Fruit fly (Drosophila melanogaster) whole organism, embryonic: Measurements from ENCODE around the gene Efhc1.1.
A peak's percentile ranks its signal among the peaks of the same experiment; 100 is the strongest.

ENCODE experiments used
- Aef1 ChIP-seq: fragments of 200-800 bp; sonication (Bioruptor generic); IDR thresholded peaks from 3 replicates; pipeline ENCODE4 v1.3.6; 2022; ENCODE audit warnings: missing biosample characterization, missing genetic modification characterization
- Asciz ChIP-seq: fragments of 200-800 bp; sonication (Bioruptor generic); optimal IDR thresholded peaks from 2 replicates; lab custom pipeline; 2017; ENCODE audit warnings: missing biosample characterization, mild to moderate bottlenecking, missing genetic modification characterization, missing genetic modification reagents
- B-H1 ChIP-seq: fragments of 200-800 bp; sonication (Bioruptor generic); IDR thresholded peaks from 3 replicates; pipeline ENCODE4 v1.3.6; 2022; ENCODE audit warnings: missing biosample characterization, missing genetic modification characterization
- Blimp-1 ChIP-seq: fragments of 200-800 bp; sonication (Bioruptor generic); optimal IDR thresholded peaks from 3 replicates; lab custom pipeline; 2018; ENCODE audit warnings: missing biosample characterization, missing genetic modification characterization, mild to moderate bottlenecking, moderate library complexity, missing genetic modification reagents
- CG10274 ChIP-seq: fragments of 200-800 bp; sonication (Bioruptor generic); optimal IDR thresholded peaks from 3 replicates; lab custom pipeline; 2017; ENCODE audit warnings: missing biosample characterization, mild to moderate bottlenecking, missing genetic modification characterization
- CG10431 ChIP-seq: fragments of 200-800 bp; sonication (Bioruptor generic); optimal IDR thresholded peaks from 3 replicates; lab custom pipeline; 2018; ENCODE audit warnings: missing biosample characterization, mild to moderate bottlenecking, missing genetic modification characterization
- CG10959 ChIP-seq: fragments of 200-800 bp; sonication (Bioruptor generic); IDR thresholded peaks from 2 replicates; pipeline ENCODE4 v1.3.6; 2022; ENCODE audit warnings: missing biosample characterization, missing genetic modification characterization
- CG11247 ChIP-seq: fragments of 200-800 bp; sonication (Bioruptor generic); IDR thresholded peaks from 2 replicates; pipeline ENCODE4 v1.3.6; 2022; ENCODE audit warnings: missing biosample characterization, missing genetic modification characterization
- CG12942 ChIP-seq: fragments of 200-800 bp; sonication (Bioruptor generic); optimal IDR thresholded peaks from 3 replicates; lab custom pipeline; 2016; ENCODE audit warnings: missing biosample characterization, missing genetic modification characterization
- CG13424 ChIP-seq: fragments of 200-800 bp; sonication (Bioruptor generic); optimal IDR thresholded peaks from 2 replicates; lab custom pipeline; 2019; ENCODE audit warnings: missing biosample characterization, mild to moderate bottlenecking, missing genetic modification characterization, moderate library complexity
- CG14710 ChIP-seq: fragments of 200-800 bp; sonication (Bioruptor generic); optimal IDR thresholded peaks from 3 replicates; lab custom pipeline; 2019; ENCODE audit warnings: missing biosample characterization, mild to moderate bottlenecking, missing genetic modification characterization, moderate library complexity
- CG15011 ChIP-seq: fragments of 200-800 bp; sonication (Bioruptor generic); optimal IDR thresholded peaks from 3 replicates; lab custom pipeline; 2018; ENCODE audit warnings: missing biosample characterization, mild to moderate bottlenecking, missing genetic modification characterization
- CG15479 ChIP-seq: fragments of 200-800 bp; sonication (Bioruptor generic); optimal IDR thresholded peaks from 3 replicates; lab custom pipeline; 2019; ENCODE audit warnings: missing biosample characterization, mild to moderate bottlenecking, missing genetic modification characterization, moderate library complexity
- CG15514 ChIP-seq: fragments of 200-800 bp; sonication (Bioruptor generic); optimal IDR thresholded peaks from 3 replicates; lab custom pipeline; 2017; ENCODE audit warnings: missing biosample characterization, missing genetic modification characterization, mild to moderate bottlenecking, moderate library complexity, missing genetic modification reagents
- CG17359 ChIP-seq: fragments of 200-800 bp; sonication (Bioruptor generic); optimal IDR thresholded peaks from 3 replicates; lab custom pipeline; 2018; ENCODE audit warnings: missing biosample characterization, mild to moderate bottlenecking, missing genetic modification characterization, moderate library complexity
- CG17568 ChIP-seq: fragments of 200-800 bp; sonication (Bioruptor generic); optimal IDR thresholded peaks from 2 replicates; lab custom pipeline; 2018; ENCODE audit warnings: missing biosample characterization, mild to moderate bottlenecking, missing genetic modification characterization, moderate library complexity
- CG17802 ChIP-seq: fragments of 200-800 bp; sonication (Bioruptor generic); optimal IDR thresholded peaks from 2 replicates; lab custom pipeline; 2018; ENCODE audit warnings: missing biosample characterization, mild to moderate bottlenecking, missing genetic modification characterization, moderate library complexity
- CG2116 ChIP-seq: fragments of 200-800 bp; sonication (Bioruptor generic); optimal IDR thresholded peaks from 3 replicates; lab custom pipeline; 2018; ENCODE audit warnings: missing biosample characterization, mild to moderate bottlenecking, missing genetic modification characterization
- CG2202 ChIP-seq: fragments of 200-800 bp; sonication (Bioruptor generic); optimal IDR thresholded peaks from 2 replicates; lab custom pipeline; 2018; ENCODE audit warnings: missing biosample characterization, mild to moderate bottlenecking, missing genetic modification characterization
- CG4424 ChIP-seq: fragments of 200-800 bp; sonication (Bioruptor generic); optimal IDR thresholded peaks from 3 replicates; lab custom pipeline; 2016; ENCODE audit warnings: missing biosample characterization, missing genetic modification characterization
- CG4707 ChIP-seq: fragments of 200-800 bp; sonication (Bioruptor generic); optimal IDR thresholded peaks from 2 replicates; lab custom pipeline; 2018; ENCODE audit warnings: missing biosample characterization, mild to moderate bottlenecking, missing genetic modification characterization, moderate library complexity
- CG8281 ChIP-seq: fragments of 200-800 bp; sonication (Bioruptor generic); optimal IDR thresholded peaks from 2 replicates; lab custom pipeline; 2018; ENCODE audit warnings: missing biosample characterization, mild to moderate bottlenecking, missing genetic modification characterization, moderate library complexity
- CTCF ChIP-seq: fragments of 200-800 bp; sonication (Bioruptor generic); optimal IDR thresholded peaks from 2 replicates; lab custom pipeline; 2017; ENCODE audit warnings: missing biosample characterization, mild to moderate bottlenecking, missing genetic modification characterization, moderate library complexity
- Dll ChIP-seq: fragments of 200-800 bp; sonication (Bioruptor generic); IDR thresholded peaks from 4 replicates; pipeline ENCODE4 v1.3.6; 2022; ENCODE audit warnings: missing biosample characterization, missing genetic modification characterization; ENCODE audit not compliant: partially characterized antibody
- Dp ChIP-seq: fragments of 200-800 bp; sonication (Bioruptor generic); optimal IDR thresholded peaks from 2 replicates; lab custom pipeline; 2018; ENCODE audit warnings: missing biosample characterization, mild to moderate bottlenecking, missing genetic modification characterization, moderate library complexity
- Dref ChIP-seq: fragments of 200-800 bp; sonication (Bioruptor generic); IDR thresholded peaks from 2 replicates; pipeline ENCODE4 v1.3.6; 2022; ENCODE audit warnings: missing biosample characterization, missing genetic modification characterization
- HLHmδ ChIP-seq: fragments of 200-800 bp; sonication (Bioruptor generic); optimal IDR thresholded peaks from 2 replicates; lab custom pipeline; 2018; ENCODE audit warnings: missing biosample characterization, mild to moderate bottlenecking, missing genetic modification characterization, moderate library complexity
- Med ChIP-seq: fragments of 200-800 bp; sonication (Bioruptor generic); peaks from one replicate; lab custom pipeline; 2016; ENCODE audit warnings: missing biosample characterization, missing genetic modification characterization, mild to moderate bottlenecking, inconsistent platforms, moderate library complexity
- NK7.1 ChIP-seq: fragments of 200-800 bp; sonication (Bioruptor generic); optimal IDR thresholded peaks from 3 replicates; lab custom pipeline; 2016; ENCODE audit warnings: missing biosample characterization, missing genetic modification characterization
- Opbp ChIP-seq: fragments of 200-800 bp; sonication (Bioruptor generic); IDR thresholded peaks from 3 replicates; pipeline ENCODE4 v1.3.6; 2022; ENCODE audit warnings: missing biosample characterization, missing genetic modification characterization; ENCODE audit not compliant: partially characterized antibody
- PHDP ChIP-seq: fragments of 200-800 bp; sonication (Bioruptor generic); optimal IDR thresholded peaks from 3 replicates; lab custom pipeline; 2018; ENCODE audit warnings: missing biosample characterization, mild to moderate bottlenecking, missing genetic modification characterization, moderate library complexity
- Spps ChIP-seq: fragments of 200-800 bp; sonication (Bioruptor generic); optimal IDR thresholded peaks from 2 replicates; lab custom pipeline; 2018; ENCODE audit warnings: missing biosample characterization, mild to moderate bottlenecking, missing genetic modification characterization
- Sry-δ ChIP-seq: fragments of 200-800 bp; sonication (Bioruptor generic); optimal IDR thresholded peaks from 2 replicates; lab custom pipeline; 2016; ENCODE audit warnings: missing biosample characterization, missing genetic modification characterization
- Usf ChIP-seq: fragments of 200-800 bp; sonication (Bioruptor generic); optimal IDR thresholded peaks from 2 replicates; lab custom pipeline; 2017; ENCODE audit warnings: missing genotype, missing biosample characterization, missing genetic modification characterization
- YL-1 ChIP-seq: fragments of 200-800 bp; sonication (Bioruptor generic); optimal IDR thresholded peaks from 3 replicates; lab custom pipeline; 2017; ENCODE audit warnings: missing biosample characterization, mild to moderate bottlenecking, missing genetic modification characterization
- cas ChIP-seq: fragments of 200-800 bp; sonication (Bioruptor generic); IDR thresholded peaks from 2 replicates; pipeline ENCODE4 v1.3.6; 2022; ENCODE audit warnings: missing biosample characterization, missing genetic modification characterization
- ci ChIP-seq: fragments of 200-800 bp; sonication (Bioruptor generic); IDR thresholded peaks from 3 replicates; pipeline ENCODE4 v1.3.6; 2022; ENCODE audit warnings: missing biosample characterization, missing genetic modification characterization
- crp ChIP-seq, 2 experiments: fragments of 200-800 bp; sonication (Bioruptor generic); optimal IDR thresholded peaks; 2 replicates in 1 of 2; 3 replicates in 1 of 2; lab custom pipeline; 2017; ENCODE audit warnings: missing biosample characterization in 2 of 2, missing genetic modification characterization in 2 of 2, mild to moderate bottlenecking in 1 of 2, moderate library complexity in 1 of 2
- dan ChIP-seq: fragments of 200-800 bp; sonication (Bioruptor generic); IDR thresholded peaks from 2 replicates; pipeline ENCODE4 v1.3.6; 2022; ENCODE audit warnings: missing biosample characterization, missing genetic modification characterization
- dmrt11E ChIP-seq: fragments of 200-800 bp; sonication (Bioruptor generic); optimal IDR thresholded peaks from 3 replicates; lab custom pipeline; 2018; ENCODE audit warnings: missing biosample characterization, mild to moderate bottlenecking, missing genetic modification characterization, moderate library complexity
- dmrt99B ChIP-seq: fragments of 200-800 bp; sonication (Bioruptor generic); optimal IDR thresholded peaks from 2 replicates; lab custom pipeline; 2018; ENCODE audit warnings: missing biosample characterization, mild to moderate bottlenecking, missing genetic modification characterization, moderate library complexity
- fru ChIP-seq: fragments of >200 bp; optimal IDR thresholded peaks from 2 replicates; lab custom pipeline; 2017
- fu2 ChIP-seq: fragments of 200-800 bp; sonication (Bioruptor generic); optimal IDR thresholded peaks from 2 replicates; lab custom pipeline; 2016; ENCODE audit warnings: missing biosample characterization, missing genetic modification characterization
- gsb ChIP-seq: fragments of 200-800 bp; sonication (Bioruptor generic); IDR thresholded peaks from 2 replicates; pipeline ENCODE4 v1.3.6; 2022; ENCODE audit warnings: missing biosample characterization, missing genetic modification characterization
- hbn ChIP-seq: fragments of 200-800 bp; sonication (Bioruptor generic); IDR thresholded peaks from 2 replicates; pipeline ENCODE4 v1.3.6; 2022; ENCODE audit warnings: missing biosample characterization, missing genetic modification characterization; ENCODE audit not compliant: partially characterized antibody
- nmo ChIP-seq: fragments of 200-800 bp; sonication (Bioruptor generic); optimal IDR thresholded peaks from 2 replicates; lab custom pipeline; 2018; ENCODE audit warnings: missing biosample characterization, mild to moderate bottlenecking, missing genetic modification characterization, moderate library complexity
- pb ChIP-seq: fragments of 200-800 bp; sonication (Bioruptor generic); optimal IDR thresholded peaks from 3 replicates; lab custom pipeline; 2016; ENCODE audit warnings: missing biosample characterization, missing genetic modification characterization
- pros ChIP-seq: fragments of 200-800 bp; sonication (Bioruptor generic); optimal IDR thresholded peaks from 3 replicates; lab custom pipeline; 2019; ENCODE audit warnings: missing biosample characterization, mild to moderate bottlenecking, missing genetic modification characterization, moderate library complexity
- row ChIP-seq: fragments of 200-800 bp; sonication (Bioruptor generic); IDR thresholded peaks from 3 replicates; pipeline ENCODE4 v1.3.6; 2022; ENCODE audit warnings: missing biosample characterization, missing genetic modification characterization
- sc ChIP-seq, 3 experiments: fragments of >200 bp in 2 of 3; fragments of 200-800 bp in 1 of 3; sonication (Bioruptor generic) in 1 of 3; optimal IDR thresholded peaks; 2 replicates in 2 of 3; 3 replicates in 1 of 3; lab custom pipeline; 2017; ENCODE audit warnings: mild to moderate bottlenecking in 1 of 3, missing biosample characterization in 1 of 3, missing genetic modification characterization in 1 of 3, missing genetic modification reagents in 1 of 3
- ttk ChIP-seq: fragments of 200-800 bp; sonication (Bioruptor generic); IDR thresholded peaks from 2 replicates; pipeline ENCODE4 v2.1.2; 2022; ENCODE audit warnings: missing biosample characterization, missing genetic modification characterization

Efhc1.1 gene

DNA sequence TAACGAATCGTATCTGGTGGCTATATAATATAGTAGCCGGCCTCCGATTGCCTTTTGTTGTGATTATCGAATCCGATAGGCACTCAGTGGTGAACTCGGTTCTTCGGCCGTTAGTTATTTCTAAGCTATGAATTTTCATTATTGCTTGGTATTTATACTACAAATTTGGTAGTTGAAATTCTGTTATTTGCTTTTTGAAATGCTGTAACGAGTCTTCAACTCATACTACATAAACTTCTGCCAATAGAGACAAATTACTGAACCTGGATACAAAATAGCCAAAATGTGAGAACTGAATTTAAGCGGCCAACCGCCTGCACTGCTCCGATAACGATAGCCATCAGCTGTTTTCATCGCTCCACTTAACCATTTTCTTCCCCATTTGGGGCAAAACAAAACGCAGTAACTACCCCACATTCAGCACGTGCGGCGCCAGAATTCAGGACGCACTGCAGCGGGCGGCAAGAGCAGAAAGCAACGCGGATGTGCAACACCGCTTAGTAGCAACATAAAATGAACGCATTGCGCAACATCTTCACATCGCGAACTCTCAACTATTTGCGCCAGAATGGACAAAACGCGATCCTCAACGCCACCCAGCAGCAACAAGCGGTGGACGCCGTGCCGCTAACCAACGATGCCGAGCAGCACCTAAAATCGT is 44.5 kb downstream of the Efhc1.1 start, which contains the start of the genes CG11679 and CG8206 (continued):
- TF ChIP-seq CG8281 (tag; lab: Kevin White, UChicago), result no peak
- no peak for TF ChIP-seq pros
- peak; percentile 89 for TF ChIP-seq row (GFP tag; lab: Robert Waterston, UW)
- TF ChIP-seq HLHmδ, result no peak
- TF ChIP-seq CG17359 (tag; lab: Kevin White, UChicago), result no peak
- TF ChIP-seq dan (GFP tag; lab: Robert Waterston, UW), result no peak
- no peak for TF ChIP-seq gsb (GFP tag; lab: Robert Waterston, UW)
- TF ChIP-seq CG2202 (tag; lab: Kevin White, UChicago), result no peak
- no peak for TF ChIP-seq Usf (GFP tag; lab: Kevin White, UChicago)
- TF ChIP-seq fru (lab: Kevin White, UChicago), result no peak
- no peak for TF ChIP-seq CG10431 (GFP tag; lab: Kevin White, UChicago)
- no peak for TF ChIP-seq sc (optimal IDR thresholded peaks at IDR 0.05; lab: Kevin White, UChicago)
- no peak for TF ChIP-seq sc (GFP tag; optimal IDR thresholded peaks at IDR 0.05; lab: Kevin White, UChicago)
- no peak for TF ChIP-seq NK7.1 (GFP tag; lab: Kevin White, UChicago)
- no peak for TF ChIP-seq Asciz
- peak; percentile 75 for TF ChIP-seq Sry-δ (GFP tag; lab: Kevin White, UChicago)
- no peak for TF ChIP-seq B-H1
- TF ChIP-seq Aef1 (GFP tag; lab: Robert Waterston, UW), result peak; percentile 26; the same call in 1 of the 3 replicates
- no peak for TF ChIP-seq Opbp
- peak; percentile 32 for TF ChIP-seq dmrt11E (tag; lab: Kevin White, UChicago)
- TF ChIP-seq CG17802 (tag; lab: Kevin White, UChicago), result no peak
- TF ChIP-seq CG13424 (tag; lab: Kevin White, UChicago), result peak; percentile 56
- TF ChIP-seq Dp (GFP tag; lab: Kevin White, UChicago), result peak; percentile 13
- TF ChIP-seq CTCF (GFP tag; lab: Kevin White, UChicago), result no peak
- TF ChIP-seq CG17568 (GFP tag; lab: Kevin White, UChicago), result no peak
- TF ChIP-seq CG15011 (GFP tag; lab: Kevin White, UChicago), result no peak
- peak; percentile 35 for TF ChIP-seq dmrt99B
- no peak for TF ChIP-seq CG11247 (GFP tag; lab: Robert Waterston, UW)
- no peak for TF ChIP-seq ttk (GFP tag; lab: Robert Waterston, UW)
- peak; percentile 25 for TF ChIP-seq fu2 (GFP tag; lab: Kevin White, UChicago)
- TF ChIP-seq nmo (GFP tag; lab: Kevin White, UChicago), result peak; percentile 58
- TF ChIP-seq Spps (tag; lab: Kevin White, UChicago), result no peak
- TF ChIP-seq CG12942, result peak; percentile 18
- TF ChIP-seq pb (GFP tag; lab: Kevin White, UChicago), result no peak
- TF ChIP-seq CG15479 (GFP tag; lab: Kevin White, UChicago), result peak; percentile 47
- TF ChIP-seq ci (GFP tag; lab: Robert Waterston, UW), result no peak

DNA sequence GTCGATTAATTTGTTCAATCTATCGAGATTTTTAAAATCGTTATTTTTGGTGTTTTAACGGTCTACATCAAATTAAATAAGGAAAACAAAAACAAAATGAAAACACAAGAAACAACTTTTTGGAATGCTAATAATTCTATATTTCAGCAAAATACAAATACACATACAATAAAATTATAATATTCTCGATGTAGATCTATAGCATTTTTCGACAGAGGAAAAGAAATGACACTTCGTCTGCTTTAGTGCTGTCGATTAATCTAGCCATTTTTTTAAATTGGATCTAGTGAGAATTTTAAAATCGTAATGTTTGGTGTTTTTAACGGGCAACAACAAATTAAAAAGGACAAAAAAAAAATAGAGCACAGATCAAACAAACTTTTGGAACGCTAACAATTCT is 46.4 kb downstream of the Efhc1.1 start, which contains the start of gene Arp6:
Gene Arp6 (minus strand): TSS at position 11 of the 400 bp plus-strand sequence.
- TF ChIP-seq CG14710 (tag; lab: Kevin White, UChicago), result peak; percentile 26
- no peak for TF ChIP-seq CG4707 (GFP tag; lab: Kevin White, UChicago)
- TF ChIP-seq Med (GFP tag; lab: Kevin White, UChicago), result no peak
- TF ChIP-seq Dll, result 0 out of 4 replicates have a peak, but pooled peaks have one; percentile 42
- no peak for TF ChIP-seq YL-1
- no peak for TF ChIP-seq cas (GFP tag; lab: Robert Waterston, UW)
- TF ChIP-seq Dref (GFP tag; lab: Robert Waterston, UW), result peak; percentile 57
- peak; percentile 26 for TF ChIP-seq CG15514
- no peak for TF ChIP-seq hbn (GFP tag; lab: Robert Waterston, UW)
- peak in 1 of 2 experiments; percentile 65 for TF ChIP-seq crp (GFP tag; optimal IDR thresholded peaks at IDR 0.05; lab: Kevin White, UChicago)
- no peak for TF ChIP-seq Blimp-1 (GFP tag; lab: Kevin White, UChicago)
- TF ChIP-seq CG4424, result no peak
- TF ChIP-seq CG10274, result no peak
- TF ChIP-seq CG10959 (GFP tag; lab: Robert Waterston, UW), result no peak
- peak; percentile 40 for TF ChIP-seq CG2116 (GFP tag; lab: Kevin White, UChicago)
- TF ChIP-seq PHDP (tag; lab: Kevin White, UChicago), result no peak
